Worm (Caenorhabditis elegans): ENCODE results near the gene tmem-138.

The tmem-138 gene

ce11 chrII:8185016-8185493, 27.9 kb downstream of the tmem-138 start, which contains the start of the genes mig-5 and cct-1 (continued):
- TF ChIP-seq ceh-6 (GFP tag; optimal IDR thresholded peaks at IDR 0.05) (no peak), C38D4.7 (GFP tag; optimal IDR thresholded peaks at IDR 0.05) (no peak), hlh-13 (GFP tag; optimal IDR thresholded peaks at IDR 0.05) (no peak), ceh-2 (tag; optimal IDR thresholded peaks at IDR 0.05) (no peak), unc-42 (tag; optimal IDR thresholded peaks at IDR 0.05) (peak; percentile 84), pat-9 (tag; optimal IDR thresholded peaks at IDR 0.05) (no peak), pax-1 (tag; optimal IDR thresholded peaks at IDR 0.05) (peak; percentile 82), hlh-6 (tag; optimal IDR thresholded peaks at IDR 0.05) (no peak), elt-2 (tag; optimal IDR thresholded peaks at IDR 0.05) (peak; percentile 59), fkh-6 (tag; optimal IDR thresholded peaks at IDR 0.05) (no peak), ahr-1 (tag; optimal IDR thresholded peaks at IDR 0.05) (no peak), C08G9.2 (tag; optimal IDR thresholded peaks at IDR 0.05) (no peak), sdc-2 (tag; optimal IDR thresholded peaks at IDR 0.05) (no peak), lim-6 (tag; optimal IDR thresholded peaks at IDR 0.05) (no peak), K09A11.1 (tag; optimal IDR thresholded peaks at IDR 0.05; ENCODE audit: insufficient read depth) (peak; percentile 0), fkh-10 (GFP tag; optimal IDR thresholded peaks at IDR 0.05) (no peak), dmd-4 (tag; optimal IDR thresholded peaks at IDR 0.05; ENCODE audit: borderline replicate concordance) (no peak), hlh-15 (tag; optimal IDR thresholded peaks at IDR 0.05) (no peak), ceh-9 (tag; optimal IDR thresholded peaks at IDR 0.05) (no peak), T23F11.4 (GFP tag; optimal IDR thresholded peaks at IDR 0.05) (no peak), ceh-14 (tag; optimal IDR thresholded peaks at IDR 0.05) (peak; percentile 80), che-1 (tag; optimal IDR thresholded peaks at IDR 0.05) (no peak), ceh-30 (tag; optimal IDR thresholded peaks at IDR 0.05) (no peak), dve-1 (tag; optimal IDR thresholded peaks at IDR 0.05) (peak; percentile 33), nhr-232 (tag; optimal IDR thresholded peaks at IDR 0.05) (no peak), sox-2 (GFP tag; IDR thresholded peaks at IDR 0.05) (no peak), F13H6.1 (tag; optimal IDR thresholded peaks at IDR 0.05) (peak; percentile 5), mec-3 (tag; optimal IDR thresholded peaks at IDR 0.05; ENCODE audit: borderline replicate concordance) (no peak), tbx-7 (tag; optimal IDR thresholded peaks at IDR 0.05) (no peak), sox-4 (tag; optimal IDR thresholded peaks at IDR 0.05) (no peak), ceh-48 (tag; optimal IDR thresholded peaks at IDR 0.05) (peak; percentile 24), hlh-8 (tag; optimal IDR thresholded peaks at IDR 0.05) (peak; percentile 60), ama-1 (optimal IDR thresholded peaks at IDR 0.05) (no peak), pha-4 (tag; optimal IDR thresholded peaks at IDR 0.05) (no peak), ceh-19 (GFP tag; optimal IDR thresholded peaks at IDR 0.05) (peak; percentile 35), ztf-16 (tag; optimal IDR thresholded peaks at IDR 0.05) (no peak), madf-2 (tag; optimal IDR thresholded peaks at IDR 0.05) (no peak), unc-86 (tag; optimal IDR thresholded peaks at IDR 0.05) (peak; percentile 66), pqm-1 (tag; optimal IDR thresholded peaks at IDR 0.05) (no peak), rnt-1 (tag; optimal IDR thresholded peaks at IDR 0.05) (peak; percentile 69), nhr-11 (tag; optimal IDR thresholded peaks at IDR 0.05) (no peak), ceh-24 (tag; optimal IDR thresholded peaks at IDR 0.05) (no peak), ttx-3 (tag; optimal IDR thresholded peaks at IDR 0.05) (no peak), gmeb-2 (tag; optimal IDR thresholded peaks at IDR 0.05) (no peak), elt-4 (tag; optimal IDR thresholded peaks at IDR 0.05) (no peak), hlh-30 (tag; optimal IDR thresholded peaks at IDR 0.05; ENCODE audit: insufficient read depth) (peak; percentile 2), pros-1 (tag; optimal IDR thresholded peaks at IDR 0.05) (no peak), unc-55 (GFP tag; optimal IDR thresholded peaks at IDR 0.05) (peak; percentile 86), nfya-1 (tag; optimal IDR thresholded peaks at IDR 0.05) (peak; percentile 94), pha-2 (tag; optimal IDR thresholded peaks at IDR 0.05) (no peak), ceh-18 (tag; optimal IDR thresholded peaks at IDR 0.05) (peak; percentile 92)
